Fruit fly (Drosophila melanogaster) whole organism, embryonic: ENCODE data around the gene CG15742.

Experiments used
- Atf-2 ChIP-seq: fragments of 200-800 bp; sonication (Bioruptor generic); optimal IDR thresholded peaks from 2 replicates; lab custom pipeline; 2016; ENCODE audit warnings: missing biosample characterization, missing genetic modification characterization
- Atf6 ChIP-seq: fragments of 200-800 bp; sonication (Bioruptor generic); IDR thresholded peaks from 2 replicates; pipeline ENCODE4 v1.3.6; 2022; ENCODE audit warnings: missing biosample characterization, missing genetic modification characterization
- Bteb2 ChIP-seq: fragments of 200-800 bp; sonication (Bioruptor generic); optimal IDR thresholded peaks from 2 replicates; lab custom pipeline; 2016; ENCODE audit warnings: missing biosample characterization, missing genetic modification characterization
- CG10366 ChIP-seq: fragments of 200-800 bp; sonication (Bioruptor generic); IDR thresholded peaks from 2 replicates; pipeline ENCODE4 v1.3.6; 2022; ENCODE audit warnings: missing biosample characterization, missing genetic modification characterization
- CG11085 ChIP-seq: fragments of 200-800 bp; sonication (Bioruptor generic); IDR thresholded peaks from 2 replicates; pipeline ENCODE4 v1.3.6; 2022; ENCODE audit warnings: missing biosample characterization, missing genetic modification characterization
- CG11093 ChIP-seq: fragments of 200-800 bp; sonication (Bioruptor generic); IDR thresholded peaks from 3 replicates; pipeline ENCODE4 v1.3.6; 2022; ENCODE audit warnings: missing biosample characterization, missing genetic modification characterization
- CG12071 ChIP-seq: fragments of 200-800 bp; sonication (Bioruptor generic); optimal IDR thresholded peaks from 3 replicates; lab custom pipeline; 2018; ENCODE audit warnings: missing biosample characterization, mild to moderate bottlenecking, missing genetic modification characterization
- CG12299 ChIP-seq: fragments of 200-800 bp; sonication (Bioruptor generic); optimal IDR thresholded peaks from 2 replicates; lab custom pipeline; 2018; ENCODE audit warnings: missing biosample characterization, mild to moderate bottlenecking, missing genetic modification characterization
- CG1233 ChIP-seq: fragments of 200-800 bp; sonication (Bioruptor generic); optimal IDR thresholded peaks from 4 replicates; lab custom pipeline; 2018; ENCODE audit warnings: missing biosample characterization, mild to moderate bottlenecking, missing genetic modification characterization
- CG13123 ChIP-seq: fragments of 200-800 bp; sonication (Bioruptor generic); optimal IDR thresholded peaks from 2 replicates; lab custom pipeline; 2016; ENCODE audit warnings: missing biosample characterization, missing genetic modification characterization
- CG13287 ChIP-seq: fragments of 200-800 bp; sonication (Bioruptor generic); IDR thresholded peaks from 2 replicates; pipeline ENCODE4 v1.3.6; 2022; ENCODE audit warnings: missing biosample characterization, missing genetic modification characterization; ENCODE audit not compliant: partially characterized antibody
- CG13894 ChIP-seq: fragments of 200-800 bp; sonication (Bioruptor generic); optimal IDR thresholded peaks from 3 replicates; lab custom pipeline; 2018; ENCODE audit warnings: missing biosample characterization, mild to moderate bottlenecking, missing genetic modification characterization, moderate library complexity
- CG15601 ChIP-seq: fragments of 200-800 bp; sonication (Bioruptor generic); optimal IDR thresholded peaks from 3 replicates; lab custom pipeline; 2019; ENCODE audit warnings: missing biosample characterization, mild to moderate bottlenecking, missing genetic modification characterization, moderate library complexity
- CG15696 ChIP-seq: fragments of 200-800 bp; sonication (Bioruptor generic); optimal IDR thresholded peaks from 2 replicates; lab custom pipeline; 2019; ENCODE audit warnings: missing biosample characterization, mild to moderate bottlenecking, missing genetic modification characterization, moderate library complexity
- CG16863 ChIP-seq: fragments of 200-800 bp; sonication (Bioruptor generic); optimal IDR thresholded peaks from 3 replicates; lab custom pipeline; 2016; ENCODE audit warnings: missing biosample characterization, missing genetic modification characterization
- CG17385 ChIP-seq: fragments of 200-800 bp; sonication (Bioruptor generic); optimal IDR thresholded peaks from 3 replicates; lab custom pipeline; 2018; ENCODE audit warnings: missing biosample characterization, mild to moderate bottlenecking, missing genetic modification characterization
- CG17912 ChIP-seq: fragments of 200-800 bp; sonication (Bioruptor generic); optimal IDR thresholded peaks from 2 replicates; lab custom pipeline; 2018; ENCODE audit warnings: missing biosample characterization, mild to moderate bottlenecking, missing genetic modification characterization
- CG2129 ChIP-seq: fragments of 200-800 bp; sonication (Bioruptor generic); IDR thresholded peaks from 2 replicates; pipeline ENCODE4 v1.3.6; 2022; ENCODE audit warnings: missing biosample characterization, missing genetic modification characterization; ENCODE audit not compliant: partially characterized antibody
- CG2199 ChIP-seq: fragments of 200-800 bp; sonication (Bioruptor generic); IDR thresholded peaks from 3 replicates; pipeline ENCODE4 v1.3.6; 2022; ENCODE audit warnings: missing biosample characterization, missing genetic modification characterization
- CG33213 ChIP-seq: fragments of 200-800 bp; sonication (Bioruptor generic); optimal IDR thresholded peaks from 3 replicates; lab custom pipeline; 2016; ENCODE audit warnings: missing biosample characterization, missing genetic modification characterization
- CG4282 ChIP-seq: fragments of 200-800 bp; sonication (Bioruptor generic); optimal IDR thresholded peaks from 2 replicates; lab custom pipeline; 2016; ENCODE audit warnings: missing biosample characterization, missing genetic modification characterization
- CG5953 ChIP-seq: fragments of 200-800 bp; sonication (Bioruptor generic); IDR thresholded peaks from 2 replicates; pipeline ENCODE4 v1.3.6; 2022; ENCODE audit warnings: missing biosample characterization, missing genetic modification characterization
- CG7556 ChIP-seq: fragments of 200-800 bp; sonication (Bioruptor generic); optimal IDR thresholded peaks from 2 replicates; lab custom pipeline; 2017; ENCODE audit warnings: missing biosample characterization, mild to moderate bottlenecking, missing genetic modification characterization
- CG9609 ChIP-seq: fragments of 200-800 bp; sonication (Bioruptor generic); optimal IDR thresholded peaks from 3 replicates; lab custom pipeline; 2016; ENCODE audit warnings: missing biosample characterization, missing genetic modification characterization
- Camta ChIP-seq: fragments of 200-800 bp; sonication (Bioruptor generic); optimal IDR thresholded peaks from 2 replicates; lab custom pipeline; 2016; ENCODE audit warnings: missing biosample characterization, missing genetic modification characterization
- Dbx ChIP-seq: fragments of 200-800 bp; sonication (Bioruptor generic); IDR thresholded peaks from 3 replicates; pipeline ENCODE4 v1.3.6; 2022; ENCODE audit warnings: missing biosample characterization, missing genetic modification characterization
- Doc3 ChIP-seq: fragments of 200-800 bp; sonication (Bioruptor generic); IDR thresholded peaks from 3 replicates; pipeline ENCODE4 v1.3.6; 2022; ENCODE audit warnings: missing biosample characterization, missing genetic modification characterization; ENCODE audit not compliant: partially characterized antibody
- Ets97D ChIP-seq: fragments of 200-800 bp; sonication (Bioruptor generic); optimal IDR thresholded peaks from 3 replicates; lab custom pipeline; 2016; ENCODE audit warnings: missing biosample characterization, missing genetic modification characterization
- H2.0 ChIP-seq: fragments of 200-800 bp; sonication (Bioruptor generic); IDR thresholded peaks from 2 replicates; pipeline ENCODE4 v1.3.6; 2022; ENCODE audit warnings: missing biosample characterization, missing genetic modification characterization
- Hr3 ChIP-seq: fragments of 200-800 bp; sonication (Bioruptor generic); optimal IDR thresholded peaks from 3 replicates; lab custom pipeline; 2016; ENCODE audit warnings: missing biosample characterization, missing genetic modification characterization
- Lpt ChIP-seq: fragments of >200 bp; optimal IDR thresholded peaks from 2 replicates; lab custom pipeline; 2018; ENCODE audit warnings: missing biosample characterization, missing genetic modification characterization
- NFAT ChIP-seq: fragments of 200-800 bp; sonication (Bioruptor generic); IDR thresholded peaks from 2 replicates; pipeline ENCODE4 v1.3.6; 2022; ENCODE audit warnings: missing biosample characterization, missing genetic modification characterization
- Neu2 ChIP-seq: fragments of 200-800 bp; sonication (Bioruptor generic); optimal IDR thresholded peaks from 3 replicates; lab custom pipeline; 2016; ENCODE audit warnings: missing biosample characterization, missing genetic modification characterization, borderline replicate concordance
- Opbp ChIP-seq: fragments of 200-800 bp; sonication (Bioruptor generic); IDR thresholded peaks from 3 replicates; pipeline ENCODE4 v1.3.6; 2022; ENCODE audit warnings: missing biosample characterization, missing genetic modification characterization; ENCODE audit not compliant: partially characterized antibody
- Ptx1 ChIP-seq: fragments of 200-800 bp; sonication (Bioruptor generic); IDR thresholded peaks from 2 replicates; pipeline ENCODE4 v1.3.6; 2022; ENCODE audit warnings: missing biosample characterization, missing genetic modification characterization
- bsh ChIP-seq, 2 experiments: fragments of 200-800 bp; sonication (Bioruptor generic); optimal IDR thresholded peaks; 2 replicates each; lab custom pipeline; 2017 to 2018; ENCODE audit warnings: mild to moderate bottlenecking in 2 of 2, missing biosample characterization in 2 of 2, missing genetic modification characterization in 2 of 2, moderate library complexity in 1 of 2
- crp ChIP-seq, 2 experiments: fragments of 200-800 bp; sonication (Bioruptor generic); optimal IDR thresholded peaks; 2 replicates in 1 of 2; 3 replicates in 1 of 2; lab custom pipeline; 2017; ENCODE audit warnings: missing biosample characterization in 2 of 2, missing genetic modification characterization in 2 of 2, mild to moderate bottlenecking in 1 of 2, moderate library complexity in 1 of 2
- cwo ChIP-seq: fragments of 200-800 bp; sonication (Bioruptor generic); optimal IDR thresholded peaks from 3 replicates; lab custom pipeline; 2017; ENCODE audit warnings: missing biosample characterization, missing genetic modification characterization, mild to moderate bottlenecking, moderate library complexity, missing genetic modification reagents
- dysf ChIP-seq: fragments of 200-800 bp; sonication (Bioruptor generic); IDR thresholded peaks from 3 replicates; pipeline ENCODE4 v1.3.6; 2022; ENCODE audit warnings: missing biosample characterization, missing genetic modification characterization
- jigr1 ChIP-seq: fragments of 200-800 bp; sonication (Bioruptor generic); IDR thresholded peaks from 3 replicates; pipeline ENCODE4 v1.3.6; 2022; ENCODE audit warnings: missing biosample characterization, missing genetic modification characterization
- ken ChIP-seq: fragments of 200-800 bp; sonication (Bioruptor generic); IDR thresholded peaks from 3 replicates; pipeline ENCODE4 v1.3.6; 2022; ENCODE audit warnings: missing biosample characterization, missing genetic modification characterization
- maf-S ChIP-seq: fragments of 200-800 bp; sonication (Bioruptor generic); optimal IDR thresholded peaks from 2 replicates; lab custom pipeline; 2016; ENCODE audit warnings: missing biosample characterization, missing genetic modification characterization
- nerfin-1 ChIP-seq: fragments of 200-800 bp; sonication (Bioruptor generic); optimal IDR thresholded peaks from 3 replicates; lab custom pipeline; 2019; ENCODE audit warnings: missing biosample characterization, mild to moderate bottlenecking, missing genetic modification characterization, moderate library complexity
- odd ChIP-seq: fragments of 200-800 bp; sonication (Bioruptor generic); optimal IDR thresholded peaks from 2 replicates; lab custom pipeline; 2017; ENCODE audit warnings: missing biosample characterization, mild to moderate bottlenecking, missing genetic modification characterization
- pfk ChIP-seq: fragments of 200-800 bp; sonication (Bioruptor generic); optimal IDR thresholded peaks from 2 replicates; lab custom pipeline; 2018; ENCODE audit warnings: missing biosample characterization, mild to moderate bottlenecking, missing genetic modification characterization, moderate library complexity
- psq ChIP-seq: fragments of 200-800 bp; sonication (Bioruptor generic); optimal IDR thresholded peaks from 2 replicates; lab custom pipeline; 2017; ENCODE audit warnings: missing biosample characterization, missing genetic modification characterization
- ranshi ChIP-seq: fragments of 200-800 bp; sonication (Bioruptor generic); IDR thresholded peaks from 2 replicates; pipeline ENCODE4 v1.3.6; 2022; ENCODE audit warnings: missing biosample characterization, missing genetic modification characterization
- run ChIP-seq: fragments of 200-800 bp; sonication (Bioruptor generic); optimal IDR thresholded peaks from 3 replicates; lab custom pipeline; 2018; ENCODE audit warnings: missing biosample characterization, mild to moderate bottlenecking, missing genetic modification characterization
- sr ChIP-seq: fragments of 200-800 bp; sonication (Bioruptor generic); IDR thresholded peaks from 3 replicates; pipeline ENCODE4 v1.3.6; 2022; ENCODE audit warnings: missing biosample characterization, missing genetic modification characterization
- trh ChIP-seq: fragments of 200-800 bp; sonication (Bioruptor generic); optimal IDR thresholded peaks from 2 replicates; lab custom pipeline; 2016; ENCODE audit warnings: missing biosample characterization, missing genetic modification characterization
- vfl ChIP-seq: fragments of 200-800 bp; sonication (Bioruptor generic); optimal IDR thresholded peaks from 2 replicates; lab custom pipeline; 2016; ENCODE audit warnings: missing biosample characterization, missing genetic modification characterization
- z ChIP-seq: fragments of 200-800 bp; sonication (Bioruptor generic); IDR thresholded peaks from 3 replicates; pipeline ENCODE4 v1.3.6; 2022; ENCODE audit warnings: missing biosample characterization, missing genetic modification characterization

The CG15742 gene

dm6 chrX:13278468-13278982 is 20.2 kb upstream of the CG15742 start (continued):
- no peak for TF ChIP-seq ken
- TF ChIP-seq Bteb2 (GFP tag; lab: Kevin White, UChicago) = no peak
- no peak for TF ChIP-seq Atf-2 (GFP tag; lab: Kevin White, UChicago)
- TF ChIP-seq CG12299 (tag; lab: Kevin White, UChicago) = no peak
- peak; percentile 99 for TF ChIP-seq CG15601 (tag; lab: Kevin White, UChicago)
- TF ChIP-seq Dbx = no peak
- TF ChIP-seq NFAT = 0 out of 2 replicates have a peak, but pooled peaks have one; percentile 26
- no peak for TF ChIP-seq Neu2
- no peak for TF ChIP-seq H2.0
- no peak for TF ChIP-seq maf-S (GFP tag; lab: Kevin White, UChicago)
- TF ChIP-seq CG10366 (GFP tag; lab: Robert Waterston, UW) = no peak
- TF ChIP-seq CG2199 (GFP tag; lab: Robert Waterston, UW) = no peak
- TF ChIP-seq CG11093 = no peak
- no peak for TF ChIP-seq odd (GFP tag; lab: Kevin White, UChicago)
- TF ChIP-seq trh (GFP tag; lab: Kevin White, UChicago) = no peak
- no peak for TF ChIP-seq run (tag; lab: Kevin White, UChicago)
- TF ChIP-seq CG1233 (GFP tag; lab: Kevin White, UChicago) = no peak
- TF ChIP-seq dysf (GFP tag; lab: Robert Waterston, UW) = no peak
- TF ChIP-seq CG16863 (GFP tag; lab: Kevin White, UChicago) = no peak
- no peak for TF ChIP-seq jigr1 (GFP tag; lab: Robert Waterston, UW)
- TF ChIP-seq cwo (GFP tag; lab: Kevin White, UChicago) = peak; percentile 70
- no peak for TF ChIP-seq CG13123 (GFP tag; lab: Kevin White, UChicago)
- no peak for TF ChIP-seq Camta
- no peak for TF ChIP-seq Lpt
- no peak for TF ChIP-seq nerfin-1
- TF ChIP-seq CG5953 (GFP tag; lab: Robert Waterston, UW) = no peak
- TF ChIP-seq Doc3 (GFP tag; lab: Robert Waterston, UW) = no peak
- TF ChIP-seq crp (GFP tag; optimal IDR thresholded peaks at IDR 0.05; lab: Kevin White, UChicago) = no peak
- TF ChIP-seq vfl (GFP tag; lab: Kevin White, UChicago) = no peak
- TF ChIP-seq CG9609 = no peak
- TF ChIP-seq CG33213 (GFP tag; lab: Kevin White, UChicago) = no peak
- TF ChIP-seq CG7556 (GFP tag; lab: Kevin White, UChicago) = no peak
- TF ChIP-seq Opbp (GFP tag; lab: Robert Waterston, UW) = no peak
- TF ChIP-seq Ptx1 (GFP tag; lab: Robert Waterston, UW) = no peak
- TF ChIP-seq CG17912 (GFP tag; lab: Kevin White, UChicago) = no peak
- TF ChIP-seq CG12071 = no peak
- TF ChIP-seq CG13894 (tag; lab: Kevin White, UChicago) = no peak
- no peak for TF ChIP-seq psq (GFP tag; lab: Kevin White, UChicago)
- no peak for TF ChIP-seq bsh (GFP tag; optimal IDR thresholded peaks at IDR 0.05; lab: Kevin White, UChicago)
- TF ChIP-seq Hr3 = no peak
- TF ChIP-seq z = peak; percentile 65; the same call in 1 of the 3 replicates
- TF ChIP-seq Atf6 = no peak
- TF ChIP-seq CG4282 (GFP tag; lab: Kevin White, UChicago) = no peak
- TF ChIP-seq sr = no peak
- TF ChIP-seq CG15696 = no peak
- peak; percentile 14; the same call in 1 of the 2 replicates for TF ChIP-seq CG13287 (GFP tag; lab: Robert Waterston, UW)
- peak; percentile 55 for TF ChIP-seq CG17385
- TF ChIP-seq Ets97D = no peak
- no peak for TF ChIP-seq CG2129
- TF ChIP-seq pfk = no peak
- no peak for TF ChIP-seq CG11085 (GFP tag; lab: Robert Waterston, UW)
- TF ChIP-seq ranshi (GFP tag; lab: Robert Waterston, UW) = no peak
